Worm (Caenorhabditis elegans): ENCODE results near the gene zig-3.

DNA sequence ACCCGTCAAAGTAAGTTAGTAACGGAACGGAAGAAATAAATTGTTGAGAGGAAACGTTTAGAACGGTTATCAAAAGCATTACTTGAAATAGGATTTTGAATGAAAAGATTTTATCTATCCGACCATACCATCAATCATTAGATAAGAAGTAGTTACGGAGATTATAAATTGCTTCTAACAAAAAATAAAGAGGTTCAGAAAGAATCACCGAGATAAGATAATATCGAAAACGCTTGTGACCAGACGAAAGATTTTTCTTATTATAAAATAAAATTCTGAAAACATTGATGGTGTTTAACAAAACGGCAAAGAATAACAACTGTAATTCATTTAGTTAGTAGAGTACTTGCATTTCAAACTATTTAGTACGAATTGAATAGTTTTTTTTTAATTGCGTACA, 49.7 kb upstream of the zig-3 start, which contains the start of gene C39D10.8:
- no peak for TF ChIP-seq ama-1 (optimal IDR thresholded peaks at IDR 0.05)
- TF ChIP-seq ama-1 (GFP tag; optimal IDR thresholded peaks at IDR 0.05) = no peak
- TF ChIP-seq F49E8.2 (tag; optimal IDR thresholded peaks at IDR 0.05; ENCODE audit: insufficient read depth) = no peak
- no peak for TF ChIP-seq F10E7.11 (tag; optimal IDR thresholded peaks at IDR 0.05)
- TF ChIP-seq zim-3 (tag; optimal IDR thresholded peaks at IDR 0.05) = no peak
- no peak for TF ChIP-seq lin-54 (GFP tag; optimal IDR thresholded peaks at IDR 0.05)
- no peak for TF ChIP-seq B0336.3 (GFP tag; IDR thresholded peaks at IDR 0.05)
- no peak for TF ChIP-seq efl-1 (GFP tag; optimal IDR thresholded peaks at IDR 0.05)

All from whole organism, young adult.